Worm (Caenorhabditis elegans): ENCODE data around the gene taf-2.

Gene taf-2

DNA sequence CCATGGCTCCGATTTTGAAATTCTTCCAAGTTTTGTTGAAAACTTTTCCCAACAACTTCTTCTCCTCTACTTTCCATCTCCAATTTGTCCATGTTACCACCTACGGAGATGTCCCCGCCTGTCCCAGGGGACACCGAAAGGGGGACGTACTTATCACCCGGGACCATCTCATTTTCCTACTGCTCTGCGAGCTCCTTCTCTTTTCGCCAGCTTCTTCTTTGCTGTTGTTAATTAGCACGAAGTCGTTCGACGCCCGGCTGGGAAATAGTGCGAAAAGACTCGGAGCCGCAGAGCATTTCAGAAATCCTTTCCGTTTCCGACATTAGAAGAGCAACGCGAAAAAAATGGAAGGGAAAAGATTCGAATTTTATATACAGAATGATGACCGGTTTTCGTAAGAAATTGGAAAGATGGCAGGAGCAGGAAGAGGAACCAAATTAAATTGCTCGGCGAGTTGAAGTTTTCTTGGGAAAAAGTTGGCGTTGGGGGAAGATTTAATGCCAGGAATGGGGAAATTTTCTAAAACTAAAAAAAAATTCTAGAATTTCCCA is 28.5 kb upstream of the taf-2 start:
- TF ChIP-seq T22C8.4 (GFP tag; IDR thresholded peaks at IDR 0.05) (no peak), cog-1 (tag; optimal IDR thresholded peaks at IDR 0.05) (no peak), tab-1 (GFP tag; IDR thresholded peaks at IDR 0.05) (no peak), klf-2 (GFP tag; conservative IDR thresholded peaks at IDR 0.05) (no peak)

DNA sequence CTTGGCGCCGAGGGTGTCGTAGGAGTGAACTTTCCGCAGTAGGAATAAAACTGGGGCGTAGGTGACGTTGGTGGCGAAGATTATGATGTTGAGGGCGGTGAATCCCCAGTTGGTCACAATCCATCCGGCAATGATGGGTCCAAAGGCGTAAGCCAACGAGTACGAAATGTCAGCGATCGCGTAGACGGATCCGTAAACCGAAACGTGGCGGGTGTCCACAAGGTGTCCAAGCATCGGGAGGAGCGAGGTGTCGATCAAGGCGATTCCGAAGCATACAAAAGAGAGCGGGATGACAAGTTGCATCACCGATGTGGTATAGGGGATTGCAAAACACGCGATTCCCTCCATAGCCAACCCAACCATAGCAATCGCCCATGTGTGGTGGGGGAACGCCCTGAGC is 25.3 kb upstream of the taf-2 start:
- TF ChIP-seq cog-1 (tag; optimal IDR thresholded peaks at IDR 0.05) (no peak), med-1 (GFP tag; optimal IDR thresholded peaks at IDR 0.05; ENCODE audit: insufficient read depth) (no peak), tab-1 (GFP tag; IDR thresholded peaks at IDR 0.05) (no peak), klf-2 (GFP tag; conservative IDR thresholded peaks at IDR 0.05) (no peak), ztf-23 (GFP tag; IDR thresholded peaks at IDR 0.05) (no peak), flt-1 (GFP tag; IDR thresholded peaks at IDR 0.05) (no peak), T22C8.4 (GFP tag; IDR thresholded peaks at IDR 0.05) (no peak), ztf-29 (GFP tag; IDR thresholded peaks at IDR 0.05) (no peak), ref-1 (GFP tag; conservative IDR thresholded peaks at IDR 0.05) (no peak)

DNA sequence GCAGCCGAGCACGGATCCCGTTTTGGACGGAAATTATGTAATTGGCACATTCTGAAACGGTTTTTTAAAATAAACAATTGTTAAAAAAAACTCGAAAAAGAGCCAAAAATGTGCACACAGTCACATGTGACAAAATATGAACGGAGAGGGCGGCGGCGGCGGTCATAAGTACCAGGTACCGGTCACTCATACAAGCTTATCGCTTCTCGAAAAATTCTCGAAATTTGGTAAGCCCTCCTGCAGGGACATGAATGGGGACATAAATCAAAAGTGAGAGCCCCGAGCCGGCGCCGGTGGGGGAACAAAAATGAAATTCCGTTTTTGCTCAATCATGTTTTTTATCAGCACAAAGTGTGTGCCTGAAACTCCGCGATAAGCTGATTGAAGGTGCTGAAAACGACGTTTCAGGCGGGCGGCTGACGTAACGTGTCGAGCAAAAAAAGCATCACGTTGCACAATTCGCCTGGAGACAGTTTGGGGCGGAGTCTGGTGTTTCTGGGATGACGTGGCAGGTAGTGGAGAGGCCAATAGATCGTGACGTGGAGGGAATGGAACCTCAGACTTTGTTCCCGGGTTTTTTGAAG is 19.7 kb upstream of the taf-2 start, which contains the start of gene ltah-1.2:
Gene ltah-1.2, minus strand, starts transcription at position 51 of the 584 bp plus-strand sequence.
- TF ChIP-seq cog-1 (tag; optimal IDR thresholded peaks at IDR 0.05) (no peak), T22C8.4 (GFP tag; IDR thresholded peaks at IDR 0.05) (no peak), klf-2 (GFP tag; conservative IDR thresholded peaks at IDR 0.05) (no peak), flt-1 (GFP tag; IDR thresholded peaks at IDR 0.05) (no peak), ref-1 (GFP tag; conservative IDR thresholded peaks at IDR 0.05) (no peak)

DNA sequence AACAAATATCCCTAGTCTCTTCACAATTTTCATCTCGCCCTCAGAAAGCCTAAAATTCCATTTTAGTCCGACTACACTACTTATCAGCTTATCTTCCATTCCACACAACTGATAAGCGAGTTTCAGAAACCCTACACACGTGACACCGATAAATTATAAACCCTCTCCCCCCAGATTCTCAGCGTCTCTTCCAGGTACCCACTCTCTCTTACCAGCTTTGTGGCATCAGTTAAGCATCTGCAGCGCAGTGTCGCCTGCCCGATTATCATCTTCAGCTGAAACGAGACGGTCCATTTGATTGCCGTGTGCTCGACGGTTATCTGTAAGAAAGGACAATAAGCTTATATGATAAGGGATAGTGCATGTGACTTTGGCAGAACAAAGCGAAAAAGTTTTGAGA is 18.4 kb upstream of the taf-2 start:
- TF ChIP-seq ref-1 (GFP tag; conservative IDR thresholded peaks at IDR 0.05), result no peak
- no peak for TF ChIP-seq flt-1 (GFP tag; IDR thresholded peaks at IDR 0.05)
- TF ChIP-seq med-1 (GFP tag; optimal IDR thresholded peaks at IDR 0.05; ENCODE audit: insufficient read depth), result no peak
- TF ChIP-seq ztf-29 (GFP tag; IDR thresholded peaks at IDR 0.05), result no peak
- no peak for TF ChIP-seq klf-2 (GFP tag; conservative IDR thresholded peaks at IDR 0.05)
- no peak for TF ChIP-seq T22C8.4 (GFP tag; IDR thresholded peaks at IDR 0.05)
- TF ChIP-seq tab-1 (GFP tag; IDR thresholded peaks at IDR 0.05), result no peak
- TF ChIP-seq cog-1 (tag; optimal IDR thresholded peaks at IDR 0.05), result no peak
- no peak for TF ChIP-seq ztf-23 (GFP tag; IDR thresholded peaks at IDR 0.05)

DNA sequence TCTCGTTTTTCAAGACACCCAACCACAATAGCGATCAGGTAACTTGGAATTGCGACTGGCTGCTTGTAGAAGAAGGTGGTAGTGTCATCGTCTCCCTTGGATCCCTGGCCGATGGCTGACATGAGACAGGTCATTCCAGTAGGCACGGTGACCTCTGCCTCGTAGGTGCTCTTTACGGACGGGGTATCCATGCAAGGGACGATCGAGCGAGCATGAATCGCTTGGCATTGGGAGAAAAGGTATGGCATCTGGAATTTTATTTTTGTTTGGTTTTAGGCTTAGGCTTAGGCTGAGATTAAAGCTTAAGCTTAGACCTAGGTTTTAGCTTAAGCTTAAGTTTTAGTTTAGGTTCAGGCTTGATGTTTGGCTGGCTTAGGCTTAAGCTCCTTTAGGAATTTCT is 17.6 kb upstream of the taf-2 start:
- TF ChIP-seq tab-1 (GFP tag; IDR thresholded peaks at IDR 0.05) (no peak), cog-1 (tag; optimal IDR thresholded peaks at IDR 0.05) (no peak), T22C8.4 (GFP tag; IDR thresholded peaks at IDR 0.05) (no peak), ref-1 (GFP tag; conservative IDR thresholded peaks at IDR 0.05) (no peak), flt-1 (GFP tag; IDR thresholded peaks at IDR 0.05) (no peak), ztf-29 (GFP tag; IDR thresholded peaks at IDR 0.05) (no peak), klf-2 (GFP tag; conservative IDR thresholded peaks at IDR 0.05) (no peak), med-1 (GFP tag; optimal IDR thresholded peaks at IDR 0.05; ENCODE audit: insufficient read depth) (no peak), ztf-23 (GFP tag; IDR thresholded peaks at IDR 0.05) (no peak)

DNA sequence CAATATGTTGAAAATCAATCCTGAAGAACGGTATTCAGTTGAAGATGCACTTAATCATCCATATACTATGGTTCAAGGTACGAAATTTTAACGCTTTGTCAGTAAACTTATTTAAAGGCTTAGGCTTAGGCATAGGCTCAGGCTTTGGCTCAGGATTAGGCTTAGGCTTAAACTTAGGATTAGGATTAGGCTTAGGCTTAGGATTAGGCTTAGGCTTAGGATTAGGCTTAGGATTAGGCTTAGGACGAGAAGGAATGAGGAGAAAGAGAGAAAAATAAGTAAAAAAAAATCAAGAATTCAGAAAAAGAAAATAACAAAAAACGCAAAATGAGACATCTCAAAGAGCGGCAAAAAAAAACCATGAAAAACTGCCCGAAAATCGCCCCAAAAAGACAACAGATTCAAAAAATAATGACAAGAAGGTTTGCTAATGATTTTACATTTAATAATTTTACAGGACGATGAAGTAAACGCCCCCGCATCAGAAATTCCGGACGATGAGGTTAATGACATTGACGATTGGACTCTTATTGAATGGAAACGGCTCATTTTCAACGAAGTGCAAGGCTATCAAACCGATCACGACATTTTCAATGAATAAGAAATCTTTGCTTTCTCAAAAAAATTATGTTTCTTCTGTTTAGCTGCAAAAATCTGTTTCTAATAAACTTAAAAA is 15.3 kb upstream of the taf-2 start:
- no peak for TF ChIP-seq klf-2 (GFP tag; conservative IDR thresholded peaks at IDR 0.05)
- TF ChIP-seq T22C8.4 (GFP tag; IDR thresholded peaks at IDR 0.05), result no peak
- TF ChIP-seq cog-1 (tag; optimal IDR thresholded peaks at IDR 0.05), result no peak
- TF ChIP-seq ztf-23 (GFP tag; IDR thresholded peaks at IDR 0.05), result no peak
- TF ChIP-seq med-1 (GFP tag; optimal IDR thresholded peaks at IDR 0.05; ENCODE audit: insufficient read depth), result no peak
- no peak for TF ChIP-seq ref-1 (GFP tag; conservative IDR thresholded peaks at IDR 0.05)
- TF ChIP-seq ztf-29 (GFP tag; IDR thresholded peaks at IDR 0.05), result no peak
- TF ChIP-seq flt-1 (GFP tag; IDR thresholded peaks at IDR 0.05), result no peak

DNA sequence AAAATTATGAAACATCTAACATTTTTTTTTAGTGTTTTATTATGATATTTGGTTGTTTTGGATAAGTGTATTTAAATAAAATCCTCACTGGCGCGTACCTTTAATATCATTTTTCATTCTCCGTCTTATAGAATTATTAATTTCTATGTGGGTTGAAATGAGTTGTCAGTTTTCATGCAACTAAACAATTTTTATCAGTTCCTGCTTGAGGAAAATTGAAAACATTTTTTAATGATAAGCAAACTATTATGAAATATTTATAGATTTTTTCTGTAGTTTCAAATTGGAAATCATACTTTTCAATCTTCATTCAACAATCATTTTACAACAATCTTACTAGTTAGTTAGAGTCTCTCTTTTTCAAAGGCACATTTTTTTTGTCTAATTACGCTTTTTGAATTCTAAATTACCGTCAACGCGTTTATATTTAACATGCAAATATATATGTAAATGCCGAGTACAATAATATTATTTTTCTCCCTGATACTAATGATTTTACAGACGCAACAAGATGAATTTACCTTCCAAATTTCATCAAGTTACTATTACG is 12.9 kb upstream of the taf-2 start, which contains the start of the genes Y37E11B.10 and kgb-2:
Gene Y37E11B.10, minus strand, starts transcription at position 182 of the 550 bp plus-strand sequence.
Gene kgb-2, plus strand, starts transcription at position 500 of the 550 bp plus-strand sequence.
- TF ChIP-seq ztf-29 (GFP tag; IDR thresholded peaks at IDR 0.05), result no peak
- TF ChIP-seq T22C8.4 (GFP tag; IDR thresholded peaks at IDR 0.05), result no peak
- TF ChIP-seq ref-1 (GFP tag; conservative IDR thresholded peaks at IDR 0.05), result no peak
- TF ChIP-seq tab-1 (GFP tag; IDR thresholded peaks at IDR 0.05), result no peak
- no peak for TF ChIP-seq klf-2 (GFP tag; conservative IDR thresholded peaks at IDR 0.05)
- TF ChIP-seq flt-1 (GFP tag; IDR thresholded peaks at IDR 0.05), result no peak
- no peak for TF ChIP-seq med-1 (GFP tag; optimal IDR thresholded peaks at IDR 0.05; ENCODE audit: insufficient read depth)
- no peak for TF ChIP-seq cog-1 (tag; optimal IDR thresholded peaks at IDR 0.05)
- no peak for TF ChIP-seq ztf-23 (GFP tag; IDR thresholded peaks at IDR 0.05)

DNA sequence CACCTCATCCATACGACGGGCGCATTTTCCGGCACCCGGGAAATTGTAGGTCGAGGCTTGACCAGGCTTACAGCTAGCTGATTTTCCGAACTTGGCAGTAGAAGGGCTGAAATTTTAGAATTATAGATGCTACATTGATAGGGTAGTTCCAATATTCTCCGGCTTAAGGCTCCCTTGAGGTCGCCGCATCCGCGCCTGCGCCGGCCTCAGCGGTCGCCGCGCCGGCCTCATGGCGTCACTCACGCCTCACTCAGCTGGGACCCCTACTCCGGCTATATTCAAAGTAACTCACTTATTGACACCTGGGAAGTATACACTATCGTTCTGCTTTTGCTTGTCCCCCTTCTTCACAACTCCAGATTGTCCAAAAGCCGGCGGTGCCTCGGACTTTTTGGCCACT is 10.7 kb upstream of the taf-2 start:
- TF ChIP-seq tab-1 (GFP tag; IDR thresholded peaks at IDR 0.05) (no peak), med-1 (GFP tag; optimal IDR thresholded peaks at IDR 0.05; ENCODE audit: insufficient read depth) (no peak), ztf-23 (GFP tag; IDR thresholded peaks at IDR 0.05) (no peak), T22C8.4 (GFP tag; IDR thresholded peaks at IDR 0.05) (no peak), ref-1 (GFP tag; conservative IDR thresholded peaks at IDR 0.05) (no peak), ztf-29 (GFP tag; IDR thresholded peaks at IDR 0.05) (no peak), klf-2 (GFP tag; conservative IDR thresholded peaks at IDR 0.05) (no peak), flt-1 (GFP tag; IDR thresholded peaks at IDR 0.05) (no peak), cog-1 (tag; optimal IDR thresholded peaks at IDR 0.05) (no peak)

DNA sequence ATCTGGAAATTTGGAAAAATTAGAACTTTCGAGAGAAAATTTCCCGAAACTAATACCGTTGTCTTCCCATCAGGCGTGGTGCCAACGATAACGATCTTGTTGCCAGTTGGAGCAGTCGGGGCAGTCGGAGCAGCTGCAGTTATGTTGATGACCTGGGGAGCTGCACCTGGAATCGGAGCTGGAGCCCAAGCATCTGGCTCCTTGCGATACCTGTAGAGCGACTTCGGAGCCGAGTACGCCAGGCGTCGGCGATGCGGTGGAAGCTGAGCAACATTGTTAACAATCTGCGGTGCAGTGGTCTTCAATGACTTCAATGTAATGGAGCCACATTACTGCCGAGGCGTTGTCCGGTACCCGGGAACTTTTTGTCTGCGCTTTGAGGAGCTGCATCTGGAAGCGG is 8.4 kb upstream of the taf-2 start:
- TF ChIP-seq klf-2 (GFP tag; conservative IDR thresholded peaks at IDR 0.05), result no peak
- TF ChIP-seq ref-1 (GFP tag; conservative IDR thresholded peaks at IDR 0.05), result no peak
- no peak for TF ChIP-seq med-1 (GFP tag; optimal IDR thresholded peaks at IDR 0.05; ENCODE audit: insufficient read depth)
- no peak for TF ChIP-seq flt-1 (GFP tag; IDR thresholded peaks at IDR 0.05)
- no peak for TF ChIP-seq T22C8.4 (GFP tag; IDR thresholded peaks at IDR 0.05)
- TF ChIP-seq tab-1 (GFP tag; IDR thresholded peaks at IDR 0.05), result no peak
- no peak for TF ChIP-seq ztf-23 (GFP tag; IDR thresholded peaks at IDR 0.05)
- TF ChIP-seq ztf-29 (GFP tag; IDR thresholded peaks at IDR 0.05), result no peak

Measured in whole organism, midembryonic.